Worm (Caenorhabditis elegans) whole organism, L4/young adult: Measurements from ENCODE around the gene EGAP2.2.

ENCODE experiments used
- W03F9.2 ChIP-seq: fragments of 150-350 bp; optimal IDR thresholded peaks from 2 replicates; lab custom pipeline; 2014; ENCODE audit warnings: missing biosample characterization, missing genetic modification characterization
- dao-5 ChIP-seq: sonication (generic microtip); optimal IDR thresholded peaks from 2 replicates; lab custom pipeline; 2016; ENCODE audit warnings: missing genotype, missing genetic modification characterization, moderate library complexity, missing compliant biosample characterization
- him-1 ChIP-seq: sonication (generic microtip); optimal IDR thresholded peaks from 2 replicates; lab custom pipeline; 2016; ENCODE audit warnings: missing genotype, missing genetic modification reagents, missing genetic modification characterization, missing compliant biosample characterization

ce11 chrII:5209122-5209521 is 20.6 kb upstream of the EGAP2.2 start:
- TF ChIP-seq him-1 (tag; lab: Kevin White, UChicago) (no peak), W03F9.2 (tag; lab: Kevin White, UChicago) (no peak), dao-5 (tag; lab: Kevin White, UChicago) (no peak)
